Fruit fly (Drosophila melanogaster) whole organism, embryonic: ENCODE results near the gene sac.

Source experiments
- Atf3 ChIP-seq: fragments of 200-800 bp; sonication (Bioruptor generic); optimal IDR thresholded peaks from 3 replicates; lab custom pipeline; 2016; ENCODE audit warnings: missing biosample characterization, missing genetic modification characterization
- CG10147 ChIP-seq: fragments of 200-800 bp; sonication (Bioruptor generic); optimal IDR thresholded peaks from 2 replicates; lab custom pipeline; 2019; ENCODE audit warnings: missing biosample characterization, mild to moderate bottlenecking, missing genetic modification characterization, moderate library complexity
- CG10267 ChIP-seq: fragments of 200-800 bp; sonication (Bioruptor generic); optimal IDR thresholded peaks from 2 replicates; lab custom pipeline; 2018; ENCODE audit warnings: missing biosample characterization, mild to moderate bottlenecking, missing genetic modification characterization, moderate library complexity
- CG10543 ChIP-seq: fragments of 200-800 bp; sonication (Bioruptor generic); optimal IDR thresholded peaks from 3 replicates; lab custom pipeline; 2017; ENCODE audit warnings: missing biosample characterization, mild to moderate bottlenecking, missing genetic modification characterization, moderate library complexity
- CG11093 ChIP-seq: fragments of 200-800 bp; sonication (Bioruptor generic); IDR thresholded peaks from 3 replicates; pipeline ENCODE4 v1.3.6; 2022; ENCODE audit warnings: missing biosample characterization, missing genetic modification characterization
- CG11723 ChIP-seq: fragments of 200-800 bp; sonication (Bioruptor generic); optimal IDR thresholded peaks from 2 replicates; lab custom pipeline; 2017; ENCODE audit warnings: missing biosample characterization, mild to moderate bottlenecking, missing genetic modification characterization
- CG12391 ChIP-seq: fragments of 200-800 bp; sonication (Bioruptor generic); optimal IDR thresholded peaks from 3 replicates; lab custom pipeline; 2018; ENCODE audit warnings: missing biosample characterization, mild to moderate bottlenecking, missing genetic modification characterization, moderate library complexity
- CG12744 ChIP-seq: fragments of 200-800 bp; sonication (Bioruptor generic); optimal IDR thresholded peaks from 2 replicates; lab custom pipeline; 2016; ENCODE audit warnings: missing biosample characterization, missing genetic modification characterization
- CG14710 ChIP-seq: fragments of 200-800 bp; sonication (Bioruptor generic); optimal IDR thresholded peaks from 3 replicates; lab custom pipeline; 2019; ENCODE audit warnings: missing biosample characterization, mild to moderate bottlenecking, missing genetic modification characterization, moderate library complexity
- CG14965 ChIP-seq: fragments of 200-800 bp; sonication (Bioruptor generic); optimal IDR thresholded peaks from 2 replicates; lab custom pipeline; 2016; ENCODE audit warnings: missing biosample characterization, missing genetic modification characterization, borderline replicate concordance
- CG18262 ChIP-seq: fragments of 200-800 bp; optimal IDR thresholded peaks from 3 replicates; lab custom pipeline; 2019; ENCODE audit warnings: missing biosample characterization, mild to moderate bottlenecking, missing genetic modification characterization, moderate library complexity
- CG18619 ChIP-seq: fragments of 200-800 bp; sonication (Bioruptor generic); optimal IDR thresholded peaks from 3 replicates; lab custom pipeline; 2017; ENCODE audit warnings: missing biosample characterization, mild to moderate bottlenecking, missing genetic modification characterization
- CG2116 ChIP-seq: fragments of 200-800 bp; sonication (Bioruptor generic); optimal IDR thresholded peaks from 3 replicates; lab custom pipeline; 2018; ENCODE audit warnings: missing biosample characterization, mild to moderate bottlenecking, missing genetic modification characterization
- CG2120 ChIP-seq: fragments of 200-800 bp; sonication (Bioruptor generic); optimal IDR thresholded peaks from 3 replicates; lab custom pipeline; 2016; ENCODE audit warnings: missing biosample characterization, missing genetic modification characterization
- CG32767 ChIP-seq: fragments of 200-800 bp; sonication (Bioruptor generic); IDR thresholded peaks from 2 replicates; pipeline ENCODE4 v1.3.6; 2022; ENCODE audit warnings: missing biosample characterization, missing genetic modification characterization
- CG3847 ChIP-seq: fragments of 200-800 bp; sonication (Bioruptor generic); IDR thresholded peaks from 2 replicates; pipeline ENCODE4 v1.3.6; 2022; ENCODE audit warnings: missing biosample characterization, missing genetic modification characterization
- CG4424 ChIP-seq: fragments of 200-800 bp; sonication (Bioruptor generic); optimal IDR thresholded peaks from 3 replicates; lab custom pipeline; 2016; ENCODE audit warnings: missing biosample characterization, missing genetic modification characterization
- CG4854 ChIP-seq: fragments of 200-800 bp; sonication (Bioruptor generic); optimal IDR thresholded peaks from 2 replicates; lab custom pipeline; 2016; ENCODE audit warnings: missing biosample characterization, missing genetic modification characterization, inconsistent platforms
- CG7372 ChIP-seq: fragments of 200-800 bp; sonication (Bioruptor generic); IDR thresholded peaks from 2 replicates; pipeline ENCODE4 v1.3.6; 2022; ENCODE audit warnings: missing biosample characterization, missing genetic modification characterization
- CG7556 ChIP-seq: fragments of 200-800 bp; sonication (Bioruptor generic); optimal IDR thresholded peaks from 2 replicates; lab custom pipeline; 2017; ENCODE audit warnings: missing biosample characterization, mild to moderate bottlenecking, missing genetic modification characterization
- CG8290 ChIP-seq, 3 experiments: fragments of 200-800 bp; sonication (Bioruptor generic); optimal IDR thresholded peaks; 2 replicates each; lab custom pipeline; 2016 to 2019; ENCODE audit warnings: missing biosample characterization in 3 of 3, missing genetic modification characterization in 3 of 3, mild to moderate bottlenecking in 2 of 3, moderate library complexity in 1 of 3
- CG8478 ChIP-seq: fragments of >200 bp; optimal IDR thresholded peaks from 2 replicates; lab custom pipeline; 2018
- CG9215 ChIP-seq: fragments of 200-800 bp; sonication (Bioruptor generic); IDR thresholded peaks from 2 replicates; pipeline ENCODE4 v1.3.6; 2022; ENCODE audit warnings: missing biosample characterization, missing genetic modification characterization
- D19B ChIP-seq: fragments of 200-800 bp; sonication (Bioruptor generic); optimal IDR thresholded peaks from 2 replicates; lab custom pipeline; 2017; ENCODE audit warnings: missing biosample characterization, mild to moderate bottlenecking, missing genetic modification characterization
- Dip3 ChIP-seq: fragments of 200-800 bp; sonication (Bioruptor generic); optimal IDR thresholded peaks from 3 replicates; lab custom pipeline; 2016; ENCODE audit warnings: missing biosample characterization, missing genetic modification characterization
- Drgx ChIP-seq: fragments of 200-800 bp; sonication (Bioruptor generic); IDR thresholded peaks from 2 replicates; pipeline ENCODE4 v1.3.6; 2022; ENCODE audit warnings: missing biosample characterization, missing genetic modification characterization
- E2f2 ChIP-seq: fragments of 200-800 bp; sonication (Bioruptor generic); IDR thresholded peaks from 2 replicates; pipeline ENCODE4 v1.3.6; 2022; ENCODE audit warnings: missing biosample characterization, missing genetic modification characterization
- ERR ChIP-seq: fragments of 200-800 bp; sonication (Bioruptor generic); optimal IDR thresholded peaks from 2 replicates; lab custom pipeline; 2016; ENCODE audit warnings: missing biosample characterization, missing genetic modification characterization
- Fer3 ChIP-seq: fragments of 200-800 bp; sonication (Bioruptor generic); optimal IDR thresholded peaks from 2 replicates; lab custom pipeline; 2018; ENCODE audit warnings: missing biosample characterization, mild to moderate bottlenecking, missing genetic modification characterization, moderate library complexity
- Hsf ChIP-seq: fragments of 200-800 bp; sonication (Bioruptor generic); optimal IDR thresholded peaks from 3 replicates; lab custom pipeline; 2016; ENCODE audit warnings: missing biosample characterization, missing genetic modification characterization
- Neu2 ChIP-seq: fragments of 200-800 bp; sonication (Bioruptor generic); optimal IDR thresholded peaks from 3 replicates; lab custom pipeline; 2016; ENCODE audit warnings: missing biosample characterization, missing genetic modification characterization, borderline replicate concordance
- Nf-YC ChIP-seq: fragments of 200-800 bp; optimal IDR thresholded peaks from 3 replicates; lab custom pipeline; 2019; ENCODE audit warnings: missing biosample characterization, mild to moderate bottlenecking, missing genetic modification characterization, moderate library complexity
- Ptx1 ChIP-seq: fragments of 200-800 bp; sonication (Bioruptor generic); IDR thresholded peaks from 2 replicates; pipeline ENCODE4 v1.3.6; 2022; ENCODE audit warnings: missing biosample characterization, missing genetic modification characterization
- Scr ChIP-seq: fragments of 200-800 bp; sonication (Bioruptor generic); IDR thresholded peaks from 2 replicates; pipeline ENCODE4 v1.3.6; 2022; ENCODE audit warnings: missing biosample characterization, missing genetic modification characterization; ENCODE audit not compliant: partially characterized antibody
- Xbp1 ChIP-seq: fragments of 200-800 bp; sonication (Bioruptor generic); optimal IDR thresholded peaks from 3 replicates; lab custom pipeline; 2016; ENCODE audit warnings: missing biosample characterization, mild to moderate bottlenecking, missing genetic modification characterization
- YL-1 ChIP-seq: fragments of 200-800 bp; sonication (Bioruptor generic); optimal IDR thresholded peaks from 3 replicates; lab custom pipeline; 2017; ENCODE audit warnings: missing biosample characterization, mild to moderate bottlenecking, missing genetic modification characterization
- ase ChIP-seq: fragments of 200-800 bp; sonication (Bioruptor generic); IDR thresholded peaks from 3 replicates; pipeline ENCODE4 v1.3.6; 2022; ENCODE audit warnings: missing biosample characterization, missing genetic modification characterization
- btn ChIP-seq: fragments of 200-800 bp; sonication (Bioruptor generic); optimal IDR thresholded peaks from 2 replicates; lab custom pipeline; 2016; ENCODE audit warnings: missing biosample characterization, missing genetic modification characterization
- cato ChIP-seq: fragments of 200-800 bp; sonication (Bioruptor generic); optimal IDR thresholded peaks from 2 replicates; lab custom pipeline; 2016; ENCODE audit warnings: missing biosample characterization, missing genetic modification characterization, borderline replicate concordance
- chinmo ChIP-seq: fragments of 200-800 bp; sonication (Bioruptor generic); IDR thresholded peaks from 4 replicates; pipeline ENCODE4 v1.3.6; 2022; ENCODE audit warnings: missing biosample characterization, missing genetic modification characterization; ENCODE audit not compliant: partially characterized antibody
- fd96Cb ChIP-seq: fragments of 200-800 bp; sonication (Bioruptor generic); optimal IDR thresholded peaks from 2 replicates; lab custom pipeline; 2018; ENCODE audit warnings: missing biosample characterization, mild to moderate bottlenecking, missing genetic modification characterization, moderate library complexity
- fu2 ChIP-seq: fragments of 200-800 bp; sonication (Bioruptor generic); optimal IDR thresholded peaks from 2 replicates; lab custom pipeline; 2016; ENCODE audit warnings: missing biosample characterization, missing genetic modification characterization
- grau ChIP-seq: fragments of 200-800 bp; optimal IDR thresholded peaks from 3 replicates; lab custom pipeline; 2019; ENCODE audit warnings: missing biosample characterization, mild to moderate bottlenecking, missing genetic modification characterization, moderate library complexity
- klu ChIP-seq: fragments of 200-800 bp; sonication (Bioruptor generic); IDR thresholded peaks from 2 replicates; pipeline ENCODE4 v1.3.6; 2022; ENCODE audit warnings: missing biosample characterization, missing genetic modification characterization
- mirr ChIP-seq: fragments of 200-800 bp; sonication (Bioruptor generic); optimal IDR thresholded peaks from 3 replicates; lab custom pipeline; 2018; ENCODE audit warnings: missing biosample characterization, mild to moderate bottlenecking, missing genetic modification characterization
- ranshi ChIP-seq: fragments of 200-800 bp; sonication (Bioruptor generic); IDR thresholded peaks from 2 replicates; pipeline ENCODE4 v1.3.6; 2022; ENCODE audit warnings: missing biosample characterization, missing genetic modification characterization
- ro ChIP-seq: fragments of 200-800 bp; sonication (Bioruptor generic); IDR thresholded peaks from 2 replicates; pipeline ENCODE4 v1.3.6; 2022; ENCODE audit warnings: missing biosample characterization, missing genetic modification characterization
- seq ChIP-seq: fragments of 200-800 bp; sonication (Bioruptor generic); IDR thresholded peaks from 2 replicates; pipeline ENCODE4 v1.3.6; 2022; ENCODE audit warnings: missing biosample characterization, missing genetic modification characterization
- sima ChIP-seq: fragments of 200-800 bp; sonication (Bioruptor generic); optimal IDR thresholded peaks from 2 replicates; lab custom pipeline; 2016; ENCODE audit warnings: missing biosample characterization, missing genetic modification characterization
- ssp ChIP-seq: fragments of 200-800 bp; sonication (Bioruptor generic); IDR thresholded peaks from 2 replicates; pipeline ENCODE4 v1.3.6; 2022; ENCODE audit warnings: missing biosample characterization, missing genetic modification characterization
- zfh2 ChIP-seq: fragments of 200-800 bp; sonication (Bioruptor generic); optimal IDR thresholded peaks from 2 replicates; lab custom pipeline; 2016; ENCODE audit warnings: missing biosample characterization, missing genetic modification characterization

Gene sac

dm6 chr3R:4437113-4437512 is 43.5 kb upstream of the sac start, which contains the start of the genes Lipt2 and CG14650:
Gene Lipt2 (minus strand): TSS chr3R:4437329.
Gene CG14650 (plus strand): TSS chr3R:4437387.
- peak; percentile 46 for TF ChIP-seq Dip3
- peak; percentile 50 for TF ChIP-seq CG12744 (GFP tag; lab: Kevin White, UChicago)
- TF ChIP-seq klu (GFP tag; lab: Robert Waterston, UW) = no peak
- TF ChIP-seq sima (GFP tag; lab: Kevin White, UChicago) = peak; percentile 14
- TF ChIP-seq CG8290 (GFP tag; optimal IDR thresholded peaks at IDR 0.05; lab: Kevin White, UChicago) = no peak
- no peak for TF ChIP-seq CG8290 (tag; optimal IDR thresholded peaks at IDR 0.05; lab: Kevin White, UChicago)
- peak; percentile 47 for TF ChIP-seq btn (GFP tag; lab: Kevin White, UChicago)
- TF ChIP-seq zfh2 = peak; percentile 80
- no peak for TF ChIP-seq CG11093 (GFP tag; lab: Robert Waterston, UW)
- TF ChIP-seq mirr = peak; percentile 8
- peak; percentile 60 for TF ChIP-seq CG10267 (tag; lab: Kevin White, UChicago)
- TF ChIP-seq CG9215 (GFP tag; lab: Robert Waterston, UW) = peak; percentile 30; the same call in 1 of the 2 replicates
- TF ChIP-seq ssp (GFP tag; lab: Robert Waterston, UW) = no peak
- peak; percentile 72 for TF ChIP-seq fu2 (GFP tag; lab: Kevin White, UChicago)
- peak; percentile 73 for TF ChIP-seq CG12391 (tag; lab: Kevin White, UChicago)
- peak; percentile 35; the same call in 1 of the 2 replicates for TF ChIP-seq Ptx1 (GFP tag; lab: Robert Waterston, UW)
- TF ChIP-seq CG7556 (GFP tag; lab: Kevin White, UChicago) = peak; percentile 10
- no peak for TF ChIP-seq ro (GFP tag; lab: Robert Waterston, UW)
- TF ChIP-seq ranshi (GFP tag; lab: Robert Waterston, UW) = no peak; the same call in 1 of the 2 replicates
- TF ChIP-seq CG18262 (tag; lab: Kevin White, UChicago) = peak; percentile 46
- no peak for TF ChIP-seq CG32767 (GFP tag; lab: Robert Waterston, UW)
- TF ChIP-seq CG18619 (GFP tag; lab: Kevin White, UChicago) = peak; percentile 1
- no peak for TF ChIP-seq chinmo (GFP tag; lab: Robert Waterston, UW)
- TF ChIP-seq grau (tag; lab: Kevin White, UChicago) = peak; percentile 60
- peak; percentile 77 for TF ChIP-seq CG2120 (GFP tag; lab: Kevin White, UChicago)
- peak; percentile 64 for TF ChIP-seq CG3847 (GFP tag; lab: Robert Waterston, UW)
- TF ChIP-seq CG2116 (GFP tag; lab: Kevin White, UChicago) = peak; percentile 96
- TF ChIP-seq E2f2 (GFP tag; lab: Robert Waterston, UW) = peak; percentile 69; the same call in 1 of the 2 replicates
- TF ChIP-seq CG14710 (tag; lab: Kevin White, UChicago) = peak; percentile 74
- TF ChIP-seq Atf3 (GFP tag; lab: Kevin White, UChicago) = peak; percentile 42
- no peak for TF ChIP-seq CG7372
- TF ChIP-seq CG11723 = peak; percentile 17
- peak; percentile 75 for TF ChIP-seq Xbp1 (GFP tag; lab: Kevin White, UChicago)
- peak; percentile 16 for TF ChIP-seq fd96Cb
- TF ChIP-seq CG4854 (GFP tag; lab: Kevin White, UChicago) = peak; percentile 17
- peak; percentile 15 for TF ChIP-seq Fer3 (tag; lab: Kevin White, UChicago)
- peak; percentile 76 for TF ChIP-seq Hsf (GFP tag; lab: Kevin White, UChicago)
- peak; percentile 68 for TF ChIP-seq Scr (GFP tag; lab: Robert Waterston, UW)
- TF ChIP-seq CG10147 = peak; percentile 58
- TF ChIP-seq cato = no peak
- TF ChIP-seq ase = no peak
- TF ChIP-seq Drgx = no peak
- TF ChIP-seq YL-1 (GFP tag; lab: Kevin White, UChicago) = peak; percentile 93
- peak; percentile 48 for TF ChIP-seq Nf-YC (tag; lab: Kevin White, UChicago)
- TF ChIP-seq ERR (GFP tag; lab: Kevin White, UChicago) = peak; percentile 40
- no peak for TF ChIP-seq Neu2 (GFP tag; lab: Kevin White, UChicago)
- TF ChIP-seq CG4424 (GFP tag; lab: Kevin White, UChicago) = peak; percentile 47
- TF ChIP-seq CG14965 (GFP tag; lab: Kevin White, UChicago) = no peak
- no peak for TF ChIP-seq D19B (GFP tag; lab: Kevin White, UChicago)
- no peak for TF ChIP-seq seq
- no peak for TF ChIP-seq CG8478 (lab: Kevin White, UChicago)
- TF ChIP-seq CG10543 (GFP tag; lab: Kevin White, UChicago) = peak; percentile 52
